Fruit fly (Drosophila melanogaster) whole organism, embryonic: ENCODE results near the gene Sec63.

ENCODE experiments used
- B-H1 ChIP-seq: fragments of 200-800 bp; sonication (Bioruptor generic); IDR thresholded peaks from 3 replicates; pipeline ENCODE4 v1.3.6; 2022; ENCODE audit warnings: missing biosample characterization, missing genetic modification characterization
- BtbVII ChIP-seq: fragments of 200-800 bp; sonication (Bioruptor generic); optimal IDR thresholded peaks from 3 replicates; lab custom pipeline; 2017; ENCODE audit warnings: missing biosample characterization, mild to moderate bottlenecking, missing genetic modification characterization
- CG1024 ChIP-seq: fragments of 200-800 bp; sonication (Bioruptor generic); IDR thresholded peaks from 2 replicates; pipeline ENCODE4 v1.3.6; 2022; ENCODE audit warnings: missing biosample characterization, missing genetic modification characterization
- CG11247 ChIP-seq: fragments of 200-800 bp; sonication (Bioruptor generic); IDR thresholded peaks from 2 replicates; pipeline ENCODE4 v1.3.6; 2022; ENCODE audit warnings: missing biosample characterization, missing genetic modification characterization
- CG11456 ChIP-seq: fragments of 200-800 bp; sonication (Bioruptor generic); IDR thresholded peaks from 3 replicates; pipeline ENCODE4 v1.3.6; 2022; ENCODE audit warnings: missing biosample characterization, missing genetic modification characterization
- CG12071 ChIP-seq: fragments of 200-800 bp; sonication (Bioruptor generic); optimal IDR thresholded peaks from 3 replicates; lab custom pipeline; 2018; ENCODE audit warnings: missing biosample characterization, mild to moderate bottlenecking, missing genetic modification characterization
- CG12744 ChIP-seq: fragments of 200-800 bp; sonication (Bioruptor generic); optimal IDR thresholded peaks from 2 replicates; lab custom pipeline; 2016; ENCODE audit warnings: missing biosample characterization, missing genetic modification characterization
- CG15269 ChIP-seq: fragments of 200-800 bp; sonication (Bioruptor generic); optimal IDR thresholded peaks from 2 replicates; lab custom pipeline; 2018; ENCODE audit warnings: missing biosample characterization, mild to moderate bottlenecking, missing genetic modification characterization, moderate library complexity
- CG15479 ChIP-seq: fragments of 200-800 bp; sonication (Bioruptor generic); optimal IDR thresholded peaks from 3 replicates; lab custom pipeline; 2019; ENCODE audit warnings: missing biosample characterization, mild to moderate bottlenecking, missing genetic modification characterization, moderate library complexity
- CG17359 ChIP-seq: fragments of 200-800 bp; sonication (Bioruptor generic); optimal IDR thresholded peaks from 3 replicates; lab custom pipeline; 2018; ENCODE audit warnings: missing biosample characterization, mild to moderate bottlenecking, missing genetic modification characterization, moderate library complexity
- CG17361 ChIP-seq: fragments of 200-800 bp; sonication (Bioruptor generic); IDR thresholded peaks from 3 replicates; pipeline ENCODE4 v1.3.6; 2022; ENCODE audit warnings: missing biosample characterization, missing genetic modification characterization
- CG1832 ChIP-seq: fragments of 200-800 bp; sonication (Bioruptor generic); optimal IDR thresholded peaks from 2 replicates; lab custom pipeline; 2017; ENCODE audit warnings: missing biosample characterization, mild to moderate bottlenecking, missing genetic modification characterization, inconsistent platforms
- CG2712 ChIP-seq: fragments of 200-800 bp; optimal IDR thresholded peaks from 3 replicates; lab custom pipeline; 2019; ENCODE audit warnings: missing biosample characterization, mild to moderate bottlenecking, missing genetic modification characterization, moderate library complexity
- CG30431 ChIP-seq: fragments of 200-800 bp; sonication (Bioruptor generic); optimal IDR thresholded peaks from 2 replicates; lab custom pipeline; 2017; ENCODE audit warnings: missing biosample characterization, missing genetic modification characterization
- CG3407 ChIP-seq: fragments of 200-800 bp; sonication (Bioruptor generic); optimal IDR thresholded peaks from 2 replicates; lab custom pipeline; 2018; ENCODE audit warnings: missing biosample characterization, mild to moderate bottlenecking, missing genetic modification characterization
- CG3726 ChIP-seq: fragments of 200-800 bp; sonication (Bioruptor generic); IDR thresholded peaks from 3 replicates; pipeline ENCODE4, ENCODE4 v1.3.6; 2022; ENCODE audit warnings: missing biosample characterization, missing genetic modification characterization
- CG4730 ChIP-seq: fragments of 200-800 bp; sonication (Bioruptor generic); IDR thresholded peaks from 2 replicates; pipeline ENCODE4 v1.3.6; 2022; ENCODE audit warnings: missing biosample characterization, missing genetic modification characterization
- CG6689 ChIP-seq: fragments of 200-800 bp; sonication (Bioruptor generic); IDR thresholded peaks from 2 replicates; pipeline ENCODE4 v1.3.6; 2022; ENCODE audit warnings: missing biosample characterization, missing genetic modification characterization
- CG6765 ChIP-seq: fragments of 200-800 bp; sonication (Bioruptor generic); optimal IDR thresholded peaks from 3 replicates; lab custom pipeline; 2017; ENCODE audit warnings: missing biosample characterization, mild to moderate bottlenecking, missing genetic modification characterization
- CG7963 ChIP-seq: fragments of 200-800 bp; sonication (Bioruptor generic); IDR thresholded peaks from 3 replicates; pipeline ENCODE4 v1.3.6; 2022; ENCODE audit warnings: missing biosample characterization, missing genetic modification characterization; ENCODE audit not compliant: partially characterized antibody
- CG8089 ChIP-seq: fragments of 200-800 bp; sonication (Bioruptor generic); optimal IDR thresholded peaks from 3 replicates; lab custom pipeline; 2016; ENCODE audit warnings: missing biosample characterization, missing genetic modification characterization
- CG9437 ChIP-seq: fragments of 200-800 bp; sonication (Bioruptor generic); optimal IDR thresholded peaks from 2 replicates; lab custom pipeline; 2018; ENCODE audit warnings: missing biosample characterization, mild to moderate bottlenecking, missing genetic modification characterization
- D ChIP-seq, 2 experiments: fragments of 200-800 bp in 1 of 2; fragments of >200 bp in 1 of 2; sonication (Bioruptor generic) in 1 of 2; optimal IDR thresholded peaks; 2 replicates in 1 of 2; 3 replicates in 1 of 2; lab custom pipeline; 2017; ENCODE audit warnings: mild to moderate bottlenecking in 1 of 2, missing biosample characterization in 1 of 2, missing genetic modification characterization in 1 of 2, missing genetic modification reagents in 1 of 2
- Dip3 ChIP-seq: fragments of 200-800 bp; sonication (Bioruptor generic); optimal IDR thresholded peaks from 3 replicates; lab custom pipeline; 2016; ENCODE audit warnings: missing biosample characterization, missing genetic modification characterization
- Doc2 ChIP-seq: fragments of 200-800 bp; sonication (Bioruptor generic); IDR thresholded peaks from 2 replicates; pipeline ENCODE4 v1.3.6; 2022; ENCODE audit warnings: missing biosample characterization, missing genetic modification characterization
- ERR ChIP-seq: fragments of 200-800 bp; sonication (Bioruptor generic); optimal IDR thresholded peaks from 2 replicates; lab custom pipeline; 2016; ENCODE audit warnings: missing biosample characterization, missing genetic modification characterization
- Eip74EF ChIP-seq, 2 experiments: fragments of 200-800 bp in 1 of 2; fragments of >200 bp in 1 of 2; sonication (Bioruptor generic) in 1 of 2; optimal IDR thresholded peaks; 2 replicates each; lab custom pipeline; 2017 to 2019; ENCODE audit warnings: missing biosample characterization in 2 of 2, missing genetic modification characterization in 2 of 2, mild to moderate bottlenecking in 1 of 2, moderate library complexity in 1 of 2
- Fer2 ChIP-seq: fragments of 200-800 bp; sonication (Bioruptor generic); optimal IDR thresholded peaks from 2 replicates; lab custom pipeline; 2018; ENCODE audit warnings: missing biosample characterization, mild to moderate bottlenecking, missing genetic modification characterization, moderate library complexity
- Hand ChIP-seq: fragments of 200-800 bp; sonication (Bioruptor generic); optimal IDR thresholded peaks from 2 replicates; lab custom pipeline; 2017; ENCODE audit warnings: mild to moderate bottlenecking, missing biosample characterization, missing genetic modification reagents, missing genetic modification characterization
- HmgD ChIP-seq: fragments of 200-800 bp; sonication (Bioruptor generic); optimal IDR thresholded peaks from 3 replicates; lab custom pipeline; 2016; ENCODE audit warnings: missing biosample characterization, missing genetic modification characterization
- Nf-YC ChIP-seq: fragments of 200-800 bp; optimal IDR thresholded peaks from 3 replicates; lab custom pipeline; 2019; ENCODE audit warnings: missing biosample characterization, mild to moderate bottlenecking, missing genetic modification characterization, moderate library complexity
- Rfx ChIP-seq: fragments of 200-800 bp; sonication (Bioruptor generic); IDR thresholded peaks from 2 replicates; pipeline ENCODE4 v1.3.6; 2022; ENCODE audit warnings: missing biosample characterization, missing genetic modification characterization
- az2 ChIP-seq: fragments of 200-800 bp; sonication (Bioruptor generic); optimal IDR thresholded peaks from 3 replicates; lab custom pipeline; 2016; ENCODE audit warnings: missing biosample characterization, missing genetic modification characterization
- ci ChIP-seq: fragments of 200-800 bp; sonication (Bioruptor generic); IDR thresholded peaks from 3 replicates; pipeline ENCODE4 v1.3.6; 2022; ENCODE audit warnings: missing biosample characterization, missing genetic modification characterization
- corto ChIP-seq: fragments of 200-800 bp; sonication (Bioruptor generic); optimal IDR thresholded peaks from 2 replicates; lab custom pipeline; 2016; ENCODE audit warnings: missing biosample characterization, mild to moderate bottlenecking, missing genetic modification characterization, moderate library complexity
- croc ChIP-seq: fragments of 200-800 bp; sonication (Bioruptor generic); conservative IDR thresholded peaks from 3 replicates; pipeline ENCODE4 v1.3.6; 2022; ENCODE audit warnings: missing biosample characterization, missing genetic modification characterization
- crol ChIP-seq: fragments of 200-800 bp; sonication (Bioruptor generic); IDR thresholded peaks from 2 replicates; pipeline ENCODE4 v1.3.6; 2022; ENCODE audit warnings: missing biosample characterization, missing genetic modification characterization
- grau ChIP-seq: fragments of 200-800 bp; optimal IDR thresholded peaks from 3 replicates; lab custom pipeline; 2019; ENCODE audit warnings: missing biosample characterization, mild to moderate bottlenecking, missing genetic modification characterization, moderate library complexity
- grn ChIP-seq: fragments of 200-800 bp; sonication (Bioruptor generic); optimal IDR thresholded peaks from 3 replicates; lab custom pipeline; 2017; ENCODE audit warnings: missing biosample characterization, missing genetic modification characterization
- ind ChIP-seq: fragments of 200-800 bp; sonication (Bioruptor generic); optimal IDR thresholded peaks from 3 replicates; lab custom pipeline; 2016; ENCODE audit warnings: missing biosample characterization, missing genetic modification characterization
- insv ChIP-seq, 2 experiments: fragments of 200-800 bp; sonication (Bioruptor generic); optimal IDR thresholded peaks; 3 replicates each; lab custom pipeline; 2016 to 2018; ENCODE audit warnings: missing biosample characterization in 2 of 2, missing genetic modification characterization in 2 of 2
- mirr ChIP-seq: fragments of 200-800 bp; sonication (Bioruptor generic); optimal IDR thresholded peaks from 3 replicates; lab custom pipeline; 2018; ENCODE audit warnings: missing biosample characterization, mild to moderate bottlenecking, missing genetic modification characterization
- onecut ChIP-seq: fragments of 200-800 bp; sonication (Bioruptor generic); IDR thresholded peaks from 2 replicates; pipeline ENCODE4 v1.3.6; 2022; ENCODE audit warnings: missing biosample characterization, missing genetic modification characterization
- run ChIP-seq: fragments of 200-800 bp; sonication (Bioruptor generic); optimal IDR thresholded peaks from 3 replicates; lab custom pipeline; 2018; ENCODE audit warnings: missing biosample characterization, mild to moderate bottlenecking, missing genetic modification characterization
- schlank ChIP-seq: fragments of 200-800 bp; sonication (Bioruptor generic); optimal IDR thresholded peaks from 2 replicates; lab custom pipeline; 2018; ENCODE audit warnings: missing biosample characterization, mild to moderate bottlenecking, missing genetic modification characterization
- sd ChIP-seq: fragments of 200-800 bp; sonication (Bioruptor generic); optimal IDR thresholded peaks from 3 replicates; lab custom pipeline; 2018; ENCODE audit warnings: missing biosample characterization, mild to moderate bottlenecking, missing genetic modification characterization, moderate library complexity
- sim ChIP-seq: fragments of 200-800 bp; sonication (Bioruptor generic); IDR thresholded peaks from 2 replicates; pipeline ENCODE4 v1.3.6; 2022; ENCODE audit warnings: missing biosample characterization, missing genetic modification characterization
- slbo ChIP-seq: fragments of 200-800 bp; sonication (Bioruptor generic); IDR thresholded peaks from 2 replicates; pipeline ENCODE4 v1.3.6; 2022; ENCODE audit warnings: missing biosample characterization, missing genetic modification characterization
- vnd ChIP-seq: fragments of 200-800 bp; sonication (Bioruptor generic); IDR thresholded peaks from 3 replicates; pipeline ENCODE4 v1.3.6; 2022; ENCODE audit warnings: missing biosample characterization, missing genetic modification characterization; ENCODE audit not compliant: partially characterized antibody

Sec63 gene

dm6 chr3L:7381359-7381976, 21.1 kb downstream of the Sec63 start, which contains the start of the genes SMSr and smid (continued):
- TF ChIP-seq CG1024 (GFP tag; lab: Robert Waterston, UW) (peak; percentile 28; the same call in 1 of the 2 replicates), onecut (GFP tag; lab: Robert Waterston, UW) (no peak), Eip74EF (GFP tag; optimal IDR thresholded peaks at IDR 0.05; lab: Kevin White, UChicago) (peak; percentile 25 to 73), ERR (GFP tag; lab: Kevin White, UChicago) (no peak), CG6689 (GFP tag; lab: Robert Waterston, UW) (peak; percentile 62; the same call in 1 of the 2 replicates), Fer2 (no peak), vnd (GFP tag; lab: Robert Waterston, UW) (peak; percentile 91), CG7963 (GFP tag; lab: Robert Waterston, UW) (peak; percentile 62; the same call in 2 of the 3 replicates), grau (tag; lab: Kevin White, UChicago) (peak; percentile 73), D (optimal IDR thresholded peaks at IDR 0.05; lab: Kevin White, UChicago) (no peak), D (GFP tag; optimal IDR thresholded peaks at IDR 0.05; lab: Kevin White, UChicago) (peak; percentile 28), HmgD (GFP tag; lab: Kevin White, UChicago) (no peak), slbo (GFP tag; lab: Robert Waterston, UW) (peak; percentile 76), CG15479 (no peak), Nf-YC (tag; lab: Kevin White, UChicago) (no peak), CG4730 (GFP tag; lab: Robert Waterston, UW) (no peak), CG2712 (peak; percentile 76), sd (tag; lab: Kevin White, UChicago) (peak; percentile 68), mirr (GFP tag; lab: Kevin White, UChicago) (peak; percentile 19), CG11456 (no peak), CG3726 (GFP tag; lab: Robert Waterston, UW) (no peak), Hand (peak; percentile 10), crol (GFP tag; lab: Robert Waterston, UW) (no peak), CG15269 (tag; lab: Kevin White, UChicago) (peak; percentile 59), Dip3 (peak; percentile 62), CG17361 (GFP tag; lab: Robert Waterston, UW) (peak; percentile 82), ci (GFP tag; lab: Robert Waterston, UW) (0 out of 3 replicates have a peak, but pooled peaks have one; percentile 26), CG11247 (GFP tag; lab: Robert Waterston, UW) (0 out of 2 replicates have a peak, but pooled peaks have one; percentile 7), croc (no peak; the same call in 2 of the 3 replicates), CG3407 (GFP tag; lab: Kevin White, UChicago) (peak; percentile 21), CG9437 (GFP tag; lab: Kevin White, UChicago) (peak; percentile 45), CG17359 (tag; lab: Kevin White, UChicago) (peak; percentile 53), sim (GFP tag; lab: Robert Waterston, UW) (no peak), CG30431 (GFP tag; lab: Kevin White, UChicago) (no peak), ind (GFP tag; lab: Kevin White, UChicago) (peak; percentile 58), CG12071 (no peak), CG6765 (GFP tag; lab: Kevin White, UChicago) (no peak), Rfx (GFP tag; lab: Robert Waterston, UW) (peak; percentile 71), CG12744 (GFP tag; lab: Kevin White, UChicago) (no peak), B-H1 (GFP tag; lab: Robert Waterston, UW) (no peak; the same call in 2 of the 3 replicates), grn (peak; percentile 49), insv (GFP tag; optimal IDR thresholded peaks at IDR 0.05; lab: Kevin White, UChicago) (peak in 1 of 2 experiments; percentile 44), corto (GFP tag; lab: Kevin White, UChicago) (peak; percentile 34), az2 (GFP tag; lab: Kevin White, UChicago) (peak; percentile 45), Doc2 (GFP tag; lab: Robert Waterston, UW) (no peak), CG8089 (GFP tag; lab: Kevin White, UChicago) (peak; percentile 47), BtbVII (GFP tag; lab: Kevin White, UChicago) (peak; percentile 36), CG1832 (peak; percentile 80), schlank (tag; lab: Kevin White, UChicago) (no peak), run (no peak)
